Fruit fly (Drosophila melanogaster): ENCODE data around the gene Orct.

The Orct gene

dm6 chr3R:24252494-24252893 lies 23.6 kb upstream of the Orct start, which contains the start of gene beta-PheRS (continued):
- TF ChIP-seq Lhr (GFP tag; optimal IDR thresholded peaks at IDR 0.05) (peak; percentile 91), CG3163 (GFP tag; optimal IDR thresholded peaks at IDR 0.05) (peak; percentile 48), E2f2 (GFP tag; IDR thresholded peaks at IDR 0.05) (peak; percentile 56; the same call in 1 of the 2 replicates), Ravus (GFP tag; IDR thresholded peaks at IDR 0.05) (no peak), fd64A (GFP tag; optimal IDR thresholded peaks at IDR 0.05) (no peak), repo (GFP tag; optimal IDR thresholded peaks at IDR 0.05) (peak; percentile 57), Hey (tag; optimal IDR thresholded peaks at IDR 0.05) (no peak), CG34376 (GFP tag; optimal IDR thresholded peaks at IDR 0.05) (peak; percentile 30), ap (GFP tag; IDR thresholded peaks at IDR 0.05) (no peak), dmrt99B (tag; optimal IDR thresholded peaks at IDR 0.05) (no peak), bab2 (GFP tag; optimal IDR thresholded peaks at IDR 0.05) (peak; percentile 44), CHES-1-like (GFP tag; optimal IDR thresholded peaks at IDR 0.05) (peak; percentile 69), CG8089 (GFP tag; optimal IDR thresholded peaks at IDR 0.05) (no peak), unc-4 (GFP tag; IDR thresholded peaks at IDR 0.05; ENCODE audit: partially characterized antibody) (peak; percentile 92), CG14050 (GFP tag; IDR thresholded peaks at IDR 0.05) (peak; percentile 16; the same call in 1 of the 3 replicates), CG1024 (GFP tag; IDR thresholded peaks at IDR 0.05) (peak; percentile 70), CG14014 (GFP tag; IDR thresholded peaks at IDR 0.05) (peak; percentile 75), gfzf (GFP tag; optimal IDR thresholded peaks at IDR 0.05) (peak; percentile 78), CG6683 (GFP tag; optimal IDR thresholded peaks at IDR 0.05) (peak; percentile 2), hkb (optimal IDR thresholded peaks at IDR 0.05) (no peak), hkb (GFP tag; IDR thresholded peaks at IDR 0.05) (peak; percentile 23; the same call in 1 of the 2 replicates), CG8388 (GFP tag; optimal IDR thresholded peaks at IDR 0.05) (peak; percentile 86), p53 (GFP tag; optimal IDR thresholded peaks at IDR 0.05) (peak; percentile 43), CG10959 (GFP tag; IDR thresholded peaks at IDR 0.05) (peak; percentile 47; the same call in 1 of the 2 replicates), mld (GFP tag; IDR thresholded peaks at IDR 0.05; ENCODE audit: partially characterized antibody) (peak; percentile 64), hth (optimal IDR thresholded peaks at IDR 0.05) (no peak), vvl (GFP tag; IDR thresholded peaks at IDR 0.05) (peak; percentile 88), Tbp (GFP tag; optimal IDR thresholded peaks at IDR 0.05) (no peak), Elba2 (GFP tag; optimal IDR thresholded peaks at IDR 0.05) (peak; percentile 67), CG14441 (GFP tag; IDR thresholded peaks at IDR 0.05) (peak; percentile 39; the same call in 1 of the 2 replicates), CG16813 (GFP tag; IDR thresholded peaks at IDR 0.05; ENCODE audit: partially characterized antibody) (peak; percentile 93), CG12071 (GFP tag; optimal IDR thresholded peaks at IDR 0.05) (no peak), zen2 (GFP tag; IDR thresholded peaks at IDR 0.05; ENCODE audit: partially characterized antibody) (peak; percentile 89), NC2β (GFP tag; optimal IDR thresholded peaks at IDR 0.05) (peak; percentile 50), Ada2b (GFP tag; IDR thresholded peaks at IDR 0.05) (peak; percentile 52), CG1647 (GFP tag; optimal IDR thresholded peaks at IDR 0.05) (peak; percentile 57), maf-S (GFP tag; optimal IDR thresholded peaks at IDR 0.05) (peak; percentile 47), Rfx (GFP tag; IDR thresholded peaks at IDR 0.05) (peak; percentile 86), jigr1 (GFP tag; IDR thresholded peaks at IDR 0.05) (no peak), Taf1 (GFP tag; IDR thresholded peaks at IDR 0.05) (no peak), CG9932 (GFP tag; IDR thresholded peaks at IDR 0.05) (peak; percentile 86), bbx (GFP tag; IDR thresholded peaks at IDR 0.05; ENCODE audit: partially characterized antibody) (peak; percentile 92), CG5180 (GFP tag; optimal IDR thresholded peaks at IDR 0.05) (no peak), CG15696 (tag; optimal IDR thresholded peaks at IDR 0.05) (peak; percentile 22), Side (GFP tag; optimal IDR thresholded peaks at IDR 0.05) (peak; percentile 64), vfl (GFP tag; optimal IDR thresholded peaks at IDR 0.05) (no peak), Dll (GFP tag; IDR thresholded peaks at IDR 0.05; ENCODE audit: partially characterized antibody) (peak; percentile 88), gro (GFP tag; optimal IDR thresholded peaks at IDR 0.05) (peak; percentile 56), lov (optimal IDR thresholded peaks at IDR 0.05) (no peak), lov (GFP tag; IDR thresholded peaks at IDR 0.05) (0 out of 3 replicates have a peak, but pooled peaks have one; percentile 31), CG14667 (GFP tag; IDR thresholded peaks at IDR 0.05) (no peak), CG2129 (GFP tag; IDR thresholded peaks at IDR 0.05; ENCODE audit: partially characterized antibody) (peak; percentile 63)
